Worm (Caenorhabditis elegans): ENCODE measurements around the gene T02D1.8.

The T02D1.8 gene

ce11 chrIV:17380061-17380680 lies 7.1 kb downstream of the T02D1.8 start, which contains the start of the genes C30H6.9 and dlat-2 (continued):
- TF ChIP-seq unc-98 (GFP tag; IDR thresholded peaks at IDR 0.05), result no peak
- TF ChIP-seq dsc-1 (tag; optimal IDR thresholded peaks at IDR 0.05), result no peak
- TF ChIP-seq zag-1 (tag; optimal IDR thresholded peaks at IDR 0.05), result no peak
- peak; percentile 9 for TF ChIP-seq nhr-90 (tag; optimal IDR thresholded peaks at IDR 0.05; ENCODE audit: poor library complexity)
- TF ChIP-seq rnt-1 (tag; optimal IDR thresholded peaks at IDR 0.05), result no peak
- TF ChIP-seq lin-35 (GFP tag; optimal IDR thresholded peaks at IDR 0.05), result peak; percentile 24 to 47
- TF ChIP-seq egl-27 (tag; optimal IDR thresholded peaks at IDR 0.05), result no peak
- TF ChIP-seq nhr-71 (tag; optimal IDR thresholded peaks at IDR 0.05), result no peak
- TF ChIP-seq ceh-8 (GFP tag; optimal IDR thresholded peaks at IDR 0.05), result no peak
- TF ChIP-seq elt-2 (tag; optimal IDR thresholded peaks at IDR 0.05), result no peak
- no peak for TF ChIP-seq nhr-84 (tag; optimal IDR thresholded peaks at IDR 0.05)
- no peak for TF ChIP-seq fkh-10 (GFP tag; optimal IDR thresholded peaks at IDR 0.05)
- TF ChIP-seq unc-62 (GFP tag; optimal IDR thresholded peaks at IDR 0.05), result no peak
- TF ChIP-seq sptf-1 (tag; optimal IDR thresholded peaks at IDR 0.05), result no peak
- no peak for TF ChIP-seq aha-1 (tag; optimal IDR thresholded peaks at IDR 0.05)
- TF ChIP-seq dpl-1 (GFP tag; optimal IDR thresholded peaks at IDR 0.05), result peak in 2 of 3 experiments; percentile 21 to 49
- no peak for TF ChIP-seq unc-130 (tag; optimal IDR thresholded peaks at IDR 0.05)
- no peak for TF ChIP-seq lin-14 (GFP tag; optimal IDR thresholded peaks at IDR 0.05)
- TF ChIP-seq unc-30 (tag; optimal IDR thresholded peaks at IDR 0.05), result no peak
- TF ChIP-seq hpl-2 (GFP tag; optimal IDR thresholded peaks at IDR 0.05), result no peak
- peak; percentile 24 for TF ChIP-seq nhr-47 (tag; optimal IDR thresholded peaks at IDR 0.05)
- no peak for TF ChIP-seq nhr-77 (tag; optimal IDR thresholded peaks at IDR 0.05)
- TF ChIP-seq hlh-17 (GFP tag; optimal IDR thresholded peaks at IDR 0.05; ENCODE audit: borderline replicate concordance), result no peak
- TF ChIP-seq nhr-28 (tag; optimal IDR thresholded peaks at IDR 0.05), result no peak
- TF ChIP-seq C04F5.9 (tag; optimal IDR thresholded peaks at IDR 0.05), result no peak
- no peak for TF ChIP-seq mab-9 (GFP tag; IDR thresholded peaks at IDR 0.05)
- no peak for TF ChIP-seq vab-15 (tag; optimal IDR thresholded peaks at IDR 0.05)
- no peak for TF ChIP-seq tbx-2 (tag; optimal IDR thresholded peaks at IDR 0.05)
- TF ChIP-seq ama-1 (optimal IDR thresholded peaks at IDR 0.05), result no peak

- TF ChIP-seq grh-1 (GFP tag; IDR thresholded peaks at IDR 0.05), result no peak
- no peak for TF ChIP-seq efl-1 (optimal IDR thresholded peaks at IDR 0.05)
- TF ChIP-seq efl-1 (GFP tag; optimal IDR thresholded peaks at IDR 0.05 in 1 of 2), result peak in 1 of 2 experiments; percentile 13
Observed at ce11 chrIV:17376127-17376526, 11.2 kb downstream of the T02D1.8 start, which contains the start of gene haf-1. Gene haf-1 (plus strand): TSS chrIV:17376427.

- no peak for TF ChIP-seq fos-1 (tag; optimal IDR thresholded peaks at IDR 0.05)
- no peak for TF ChIP-seq nhr-19 (GFP tag; conservative IDR thresholded peaks at IDR 0.05)
- TF ChIP-seq nhr-77 (tag; optimal IDR thresholded peaks at IDR 0.05), result no peak
- TF ChIP-seq lin-15B (tag; optimal IDR thresholded peaks at IDR 0.05), result no peak
- TF ChIP-seq blmp-1 (tag; optimal IDR thresholded peaks at IDR 0.05), result peak; percentile 82
- TF ChIP-seq snpc-4 (tag; optimal IDR thresholded peaks at IDR 0.05), result no peak
Observed at ce11 chrIV:17371469-17371868, 15.8 kb downstream of the T02D1.8 start, which contains the start of gene C30H6.5. Gene C30H6.5 (plus strand): TSS chrIV:17371769.

- TF ChIP-seq C34B4.2 (tag; optimal IDR thresholded peaks at IDR 0.05), result no peak
Observed at ce11 chrIV:17368292-17368691, 19.0 kb downstream of the T02D1.8 start, which contains the start of gene trh-1. Gene trh-1 (plus strand): TSS chrIV:17368592.
